Worm (Caenorhabditis elegans) whole organism, L3 larva: Measurements from ENCODE around the gene C06H2.2.

Experiments used
- R02D3.7 ChIP-seq: fragments of 150-350 bp; optimal IDR thresholded peaks from 2 replicates; lab custom pipeline; 2014; ENCODE audit warnings: missing biosample characterization, missing genetic modification characterization
- ZK546.5 ChIP-seq: sonication (generic microtip); optimal IDR thresholded peaks from 2 replicates; lab custom pipeline; 2017; ENCODE audit warnings: missing biosample characterization, missing genetic modification characterization
- aly-2 ChIP-seq: fragments of 150-350 bp; optimal IDR thresholded peaks from 2 replicates; lab custom pipeline; 2014; ENCODE audit warnings: missing biosample characterization, missing genetic modification characterization
- ama-1 ChIP-seq: fragments of 150-350 bp; optimal IDR thresholded peaks from 2 replicates; lab custom pipeline; 2018
- ceh-16 ChIP-seq: sonication (generic microtip); optimal IDR thresholded peaks from 2 replicates; lab custom pipeline; 2017; ENCODE audit warnings: missing biosample characterization, missing genetic modification characterization
- ceh-28 ChIP-seq: fragments of 150-350 bp; optimal IDR thresholded peaks from 2 replicates; lab custom pipeline; 2014; ENCODE audit warnings: missing biosample characterization, missing genetic modification reagents, missing genetic modification characterization
- ceh-82 ChIP-seq: fragments of 150-350 bp; optimal IDR thresholded peaks from 2 replicates; lab custom pipeline; 2014; ENCODE audit warnings: missing biosample characterization, missing genetic modification characterization
- ceh-9 ChIP-seq: sonication (generic microtip); optimal IDR thresholded peaks from 2 replicates; lab custom pipeline; 2018; ENCODE audit warnings: missing biosample characterization, missing genetic modification characterization
- daf-12 ChIP-seq: fragments of 150-350 bp; optimal IDR thresholded peaks from 2 replicates; lab custom pipeline; 2014; ENCODE audit warnings: missing biosample characterization, missing genetic modification reagents, missing genetic modification characterization
- egl-27 ChIP-seq: sonication (generic microtip); optimal IDR thresholded peaks from 4 replicates; lab custom pipeline; 2017; ENCODE audit warnings: missing biosample characterization, missing genetic modification reagents, missing genetic modification characterization
- egl-5 ChIP-seq: fragments of 150-350 bp; optimal IDR thresholded peaks from 2 replicates; lab custom pipeline; 2017; ENCODE audit warnings: missing biosample characterization, missing genetic modification reagents, missing genetic modification characterization, inconsistent platforms
- elt-1 ChIP-seq: fragments of 150-350 bp; optimal IDR thresholded peaks from 2 replicates; lab custom pipeline; 2014; ENCODE audit warnings: missing biosample characterization, missing genetic modification characterization
- elt-2 ChIP-seq: sonication (generic microtip); optimal IDR thresholded peaks from 2 replicates; lab custom pipeline; 2016; ENCODE audit warnings: missing genetic modification reagents, mild to moderate bottlenecking, missing genetic modification characterization, missing compliant biosample characterization
- elt-3 ChIP-seq, 3 experiments: fragments of 150-350 bp in 1 of 3; sonication (generic microtip) in 2 of 3; optimal IDR thresholded peaks; 2 replicates in 2 of 3; 4 replicates in 1 of 3; lab custom pipeline; 2014 to 2017; ENCODE audit warnings: missing biosample characterization in 3 of 3, missing genetic modification characterization in 3 of 3
- eor-1 ChIP-seq, 2 experiments: fragments of 150-350 bp; optimal IDR thresholded peaks; 2 replicates each; lab custom pipeline; 2014 to 2018; ENCODE audit warnings: missing biosample characterization in 2 of 2, missing genetic modification characterization in 2 of 2
- fkh-10 ChIP-seq: sonication (generic microtip); optimal IDR thresholded peaks from 2 replicates; lab custom pipeline; 2017; ENCODE audit warnings: missing biosample characterization, missing genetic modification reagents, missing genetic modification characterization
- fkh-2 ChIP-seq: fragments of 150-350 bp; optimal IDR thresholded peaks from 2 replicates; lab custom pipeline; 2014; ENCODE audit warnings: missing biosample characterization, missing genetic modification reagents, missing genetic modification characterization
- fos-1 ChIP-seq: fragments of 150-350 bp; optimal IDR thresholded peaks from 2 replicates; lab custom pipeline; 2014; ENCODE audit warnings: missing biosample characterization, missing genetic modification characterization
- hmg-11 ChIP-seq: sonication (generic microtip); optimal IDR thresholded peaks from 2 replicates; lab custom pipeline; 2016; ENCODE audit warnings: missing genetic modification characterization, missing compliant biosample characterization
- jun-1 ChIP-seq: fragments of 150-350 bp; optimal IDR thresholded peaks from 2 replicates; lab custom pipeline; 2014; ENCODE audit warnings: missing biosample characterization, missing genetic modification reagents, missing genetic modification characterization
- lin-15B ChIP-seq: fragments of 150-350 bp; optimal IDR thresholded peaks from 2 replicates; lab custom pipeline; 2014; ENCODE audit warnings: missing biosample characterization, missing genetic modification characterization
- lin-39 ChIP-seq: fragments of 150-350 bp; optimal IDR thresholded peaks from 2 replicates; lab custom pipeline; 2018; ENCODE audit warnings: missing biosample characterization, missing genetic modification reagents, missing genetic modification characterization
- lsy-12 ChIP-seq: sonication (generic microtip); optimal IDR thresholded peaks from 2 replicates; lab custom pipeline; 2016; ENCODE audit warnings: mild to moderate bottlenecking, missing genetic modification characterization, missing compliant biosample characterization
- mdl-1 ChIP-seq: fragments of 150-350 bp; optimal IDR thresholded peaks from 2 replicates; lab custom pipeline; 2014; ENCODE audit warnings: missing biosample characterization, missing genetic modification characterization
- mml-1 ChIP-seq: fragments of 150-350 bp; sonication (generic microtip); optimal IDR thresholded peaks from 3 replicates; lab custom pipeline; 2014; ENCODE audit warnings: missing biosample characterization, missing genetic modification characterization
- nfya-1 ChIP-seq: sonication (generic microtip); optimal IDR thresholded peaks from 2 replicates; lab custom pipeline; 2017; ENCODE audit warnings: missing genetic modification characterization, mild to moderate bottlenecking, missing compliant biosample characterization, antibody characterized with exemption, moderate library complexity; ENCODE audit not compliant: insufficient read depth
- nhr-11 ChIP-seq: fragments of 150-350 bp; optimal IDR thresholded peaks from 2 replicates; lab custom pipeline; 2014; ENCODE audit warnings: missing biosample characterization, missing genetic modification characterization
- nhr-12 ChIP-seq: fragments of 150-350 bp; optimal IDR thresholded peaks from 2 replicates; lab custom pipeline; 2014; ENCODE audit warnings: missing biosample characterization, missing genetic modification characterization
- nhr-23 ChIP-seq: fragments of 150-350 bp; optimal IDR thresholded peaks from 2 replicates; lab custom pipeline; 2014; ENCODE audit warnings: missing biosample characterization, missing genetic modification reagents, missing genetic modification characterization
- nhr-237 ChIP-seq: fragments of 150-350 bp; optimal IDR thresholded peaks from 2 replicates; lab custom pipeline; 2014; ENCODE audit warnings: missing biosample characterization, missing genetic modification characterization
- nhr-25 ChIP-seq: sonication (generic microtip); optimal IDR thresholded peaks from 2 replicates; lab custom pipeline; 2017; ENCODE audit warnings: missing biosample characterization, missing genetic modification characterization
- nhr-28 ChIP-seq: fragments of 150-350 bp; optimal IDR thresholded peaks from 2 replicates; lab custom pipeline; 2014; ENCODE audit warnings: missing biosample characterization, missing genetic modification characterization
- nhr-43 ChIP-seq: sonication (generic microtip); optimal IDR thresholded peaks from 2 replicates; lab custom pipeline; 2016; ENCODE audit warnings: mild to moderate bottlenecking, missing genetic modification characterization, missing compliant biosample characterization; ENCODE audit not compliant: poor library complexity, severe bottlenecking
- nhr-67 ChIP-seq: fragments of 150-350 bp; optimal IDR thresholded peaks from 2 replicates; lab custom pipeline; 2014; ENCODE audit warnings: missing biosample characterization, missing genetic modification characterization
- nhr-76 ChIP-seq: fragments of 150-350 bp; sonication (generic microtip); optimal IDR thresholded peaks from 5 replicates; lab custom pipeline; 2014; ENCODE audit warnings: missing biosample characterization, missing genetic modification characterization
- nhr-77 ChIP-seq: fragments of 150-350 bp; optimal IDR thresholded peaks from 2 replicates; lab custom pipeline; 2014; ENCODE audit warnings: missing biosample characterization, missing genetic modification characterization
- pha-4 ChIP-seq: fragments of 150-350 bp; optimal IDR thresholded peaks from 2 replicates; lab custom pipeline; 2014; ENCODE audit warnings: missing biosample characterization, missing genetic modification reagents, missing genetic modification characterization
- pqm-1 ChIP-seq: fragments of 150-350 bp; optimal IDR thresholded peaks from 2 replicates; lab custom pipeline; 2017; ENCODE audit warnings: missing biosample characterization, missing genetic modification characterization, inconsistent platforms
- sea-2 ChIP-seq: fragments of 150-350 bp; sonication (generic microtip); optimal IDR thresholded peaks from 4 replicates; lab custom pipeline; 2014; ENCODE audit warnings: missing biosample characterization, missing genetic modification reagents, missing genetic modification characterization
- skn-1 ChIP-seq: fragments of 150-350 bp; optimal IDR thresholded peaks from 2 replicates; lab custom pipeline; 2014; ENCODE audit warnings: missing biosample characterization, missing genetic modification characterization
- snpc-4 ChIP-seq: fragments of 150-350 bp; optimal IDR thresholded peaks from 2 replicates; lab custom pipeline; 2014; ENCODE audit warnings: missing biosample characterization, missing genetic modification characterization
- tbx-2 ChIP-seq: sonication (generic microtip); optimal IDR thresholded peaks from 2 replicates; lab custom pipeline; 2016; ENCODE audit warnings: mild to moderate bottlenecking, missing genetic modification characterization, missing compliant biosample characterization
- unc-39 ChIP-seq: sonication (generic microtip); optimal IDR thresholded peaks from 4 replicates; lab custom pipeline; 2017; ENCODE audit warnings: missing biosample characterization, missing genetic modification characterization
- unc-62 ChIP-seq: fragments of 150-350 bp; sonication (generic microtip); optimal IDR thresholded peaks from 4 replicates; lab custom pipeline; 2014; ENCODE audit warnings: missing biosample characterization, missing genetic modification reagents, missing genetic modification characterization
- zag-1 ChIP-seq: fragments of 150-350 bp; optimal IDR thresholded peaks from 2 replicates; lab custom pipeline; 2014; ENCODE audit warnings: missing biosample characterization, missing genetic modification characterization
- ztf-11 ChIP-seq: fragments of 150-350 bp; optimal IDR thresholded peaks from 2 replicates; lab custom pipeline; 2014; ENCODE audit warnings: missing biosample characterization, missing genetic modification characterization
- ztf-4 ChIP-seq: fragments of 150-350 bp; optimal IDR thresholded peaks from 2 replicates; lab custom pipeline; 2014; ENCODE audit warnings: missing biosample characterization, missing genetic modification characterization

The C06H2.2 gene

ce11 chrV:11122466-11122865 lies 2.6 kb upstream of the C06H2.2 start, which contains the start of gene mboa-2:
Gene mboa-2 (minus strand): TSS chrV:11122493.
- peak; percentile 15 for TF ChIP-seq pqm-1
- TF ChIP-seq pha-4 (tag; lab: Kevin White, UChicago) = no peak
- no peak for TF ChIP-seq nhr-28 (tag; lab: Kevin White, UChicago)
- no peak for TF ChIP-seq sea-2
- no peak for TF ChIP-seq snpc-4
- no peak for TF ChIP-seq fkh-2
- peak; percentile 22 for TF ChIP-seq ceh-82
- no peak for TF ChIP-seq aly-2
- TF ChIP-seq mml-1 (tag; lab: Kevin White, UChicago) = no peak
- TF ChIP-seq nhr-25 = peak; percentile 54
- TF ChIP-seq R02D3.7 (tag; lab: Kevin White, UChicago) = no peak
- TF ChIP-seq skn-1 (tag; lab: Kevin White, UChicago) = no peak
- no peak for TF ChIP-seq unc-62 (GFP tag; lab: Kevin White, UChicago)
- TF ChIP-seq lin-39 (tag; lab: Kevin White, UChicago) = no peak
- no peak for TF ChIP-seq ceh-9
- no peak for TF ChIP-seq nhr-12
- TF ChIP-seq ceh-28 (tag; lab: Kevin White, UChicago) = peak; percentile 1
- no peak for TF ChIP-seq ceh-16
- no peak for TF ChIP-seq fos-1
- TF ChIP-seq ztf-11 = no peak
- no peak for TF ChIP-seq ZK546.5 (tag; lab: Kevin White, UChicago)
- TF ChIP-seq unc-39 = no peak
- TF ChIP-seq nfya-1 (tag; lab: Kevin White, UChicago) = peak; percentile 10
- TF ChIP-seq hmg-11 (tag; lab: Kevin White, UChicago) = no peak
- peak; percentile 49 for TF ChIP-seq nhr-43 (tag; lab: Kevin White, UChicago)
- no peak for TF ChIP-seq lin-15B (tag; lab: Kevin White, UChicago)
- peak; percentile 60 for TF ChIP-seq elt-2 (tag; lab: Kevin White, UChicago)
- no peak for TF ChIP-seq nhr-11 (tag; lab: Kevin White, UChicago)
- TF ChIP-seq nhr-23 (tag; lab: Kevin White, UChicago) = no peak
- no peak for TF ChIP-seq mdl-1
- TF ChIP-seq ztf-4 = no peak
- no peak for TF ChIP-seq tbx-2 (tag; lab: Kevin White, UChicago)
- no peak for TF ChIP-seq egl-5 (tag; lab: Kevin White, UChicago)
- no peak for TF ChIP-seq nhr-77 (tag; lab: Kevin White, UChicago)
- TF ChIP-seq jun-1 (tag; lab: Kevin White, UChicago) = no peak
- no peak for TF ChIP-seq nhr-67 (tag; lab: Kevin White, UChicago)
- no peak for TF ChIP-seq daf-12 (tag; lab: Kevin White, UChicago)
- no peak for TF ChIP-seq fkh-10
- no peak for TF ChIP-seq nhr-237
- TF ChIP-seq nhr-76 (tag; lab: Kevin White, UChicago) = no peak
- no peak for TF ChIP-seq egl-27 (tag; lab: Kevin White, UChicago)
- TF ChIP-seq ama-1 = peak; percentile 11
- TF ChIP-seq zag-1 = no peak
- TF ChIP-seq lsy-12 (tag; lab: Kevin White, UChicago) = no peak
- TF ChIP-seq elt-1 = peak; percentile 42
- TF ChIP-seq elt-3 (tag; optimal IDR thresholded peaks at IDR 0.05; lab: Kevin White, UChicago) = no peak
- no peak for TF ChIP-seq eor-1 (tag; optimal IDR thresholded peaks at IDR 0.05; lab: Kevin White, UChicago)

ce11 chrV:11123817-11124337 lies 1.1 kb upstream of the C06H2.2 start, which contains the start of the genes atp-5 and lmtr-3:
Gene atp-5 (minus strand): TSS chrV:11123867.
Gene lmtr-3 (plus strand): TSS chrV:11124186.
- TF ChIP-seq ceh-82 (no peak), nhr-12 (no peak), unc-62 (GFP tag; lab: Kevin White, UChicago) (no peak), lin-15B (tag; lab: Kevin White, UChicago) (peak; percentile 85), snpc-4 (peak; percentile 81), hmg-11 (tag; lab: Kevin White, UChicago) (peak; percentile 80), elt-2 (tag; lab: Kevin White, UChicago) (peak; percentile 64), pqm-1 (peak; percentile 42), elt-3 (tag; optimal IDR thresholded peaks at IDR 0.05; lab: Kevin White, UChicago) (no peak), ceh-16 (no peak), ztf-11 (no peak), nhr-43 (tag; lab: Kevin White, UChicago) (peak; percentile 91), nfya-1 (tag; lab: Kevin White, UChicago) (peak; percentile 74), lin-39 (tag; lab: Kevin White, UChicago) (peak; percentile 65), skn-1 (tag; lab: Kevin White, UChicago) (no peak), jun-1 (tag; lab: Kevin White, UChicago) (no peak), ceh-28 (tag; lab: Kevin White, UChicago) (no peak), pha-4 (tag; lab: Kevin White, UChicago) (peak; percentile 81), R02D3.7 (tag; lab: Kevin White, UChicago) (peak; percentile 14), nhr-25 (peak; percentile 64), nhr-23 (tag; lab: Kevin White, UChicago) (peak; percentile 52), nhr-237 (no peak), aly-2 (no peak), lsy-12 (tag; lab: Kevin White, UChicago) (peak; percentile 52), ceh-9 (no peak), nhr-67 (tag; lab: Kevin White, UChicago) (no peak)
